Fruit fly (Drosophila melanogaster) whole organism, prepupa: Measurements from ENCODE around the gene APC4.

Source experiments
- Blimp-1 ChIP-seq: fragments of 200-800 bp; sonication (Bioruptor generic); optimal IDR thresholded peaks from 3 replicates; lab custom pipeline; 2017; ENCODE audit warnings: missing biosample characterization, missing genetic modification characterization, mild to moderate bottlenecking, moderate library complexity, missing genetic modification reagents
- CG11762 ChIP-seq: fragments of 200-800 bp; sonication (Bioruptor generic); optimal IDR thresholded peaks from 3 replicates; lab custom pipeline; 2016; ENCODE audit warnings: missing biosample characterization, missing genetic modification characterization; ENCODE audit not compliant: insufficient read depth
- CG11902 ChIP-seq: fragments of 200-800 bp; sonication (Bioruptor generic); optimal IDR thresholded peaks from 3 replicates; lab custom pipeline; 2016; ENCODE audit warnings: missing biosample characterization, missing genetic modification characterization
- CG15336 ChIP-seq: fragments of 200-800 bp; sonication (Bioruptor generic); IDR thresholded peaks from 2 replicates; pipeline ENCODE4 v1.3.6; 2022; ENCODE audit warnings: missing biosample characterization, missing genetic modification characterization
- CG16779 ChIP-seq: fragments of 200-800 bp; sonication (Bioruptor generic); optimal IDR thresholded peaks from 3 replicates; lab custom pipeline; 2017; ENCODE audit warnings: missing biosample characterization, mild to moderate bottlenecking, missing genetic modification characterization
- CG3032 ChIP-seq: fragments of 200-800 bp; optimal IDR thresholded peaks from 2 replicates; lab custom pipeline; 2019; ENCODE audit warnings: missing biosample characterization, mild to moderate bottlenecking, missing genetic modification characterization, moderate library complexity
- CG31627 ChIP-seq: fragments of 200-800 bp; sonication (Bioruptor generic); optimal IDR thresholded peaks from 3 replicates; lab custom pipeline; 2016; ENCODE audit warnings: missing biosample characterization, missing genetic modification characterization
- CG32006 ChIP-seq: fragments of 200-800 bp; sonication (Bioruptor generic); optimal IDR thresholded peaks from 3 replicates; lab custom pipeline; 2017; ENCODE audit warnings: missing biosample characterization, mild to moderate bottlenecking, missing genetic modification characterization
- CG4318 ChIP-seq: fragments of 200-800 bp; sonication (Bioruptor generic); optimal IDR thresholded peaks from 3 replicates; lab custom pipeline; 2017; ENCODE audit warnings: missing biosample characterization, mild to moderate bottlenecking, missing genetic modification characterization
- CG6163 ChIP-seq: fragments of 200-800 bp; sonication (Bioruptor generic); IDR thresholded peaks from 3 replicates; pipeline ENCODE4 v1.3.6; 2022; ENCODE audit warnings: missing biosample characterization, missing genetic modification characterization
- CG6276 ChIP-seq: fragments of 200-800 bp; sonication (Bioruptor generic); optimal IDR thresholded peaks from 2 replicates; lab custom pipeline; 2017; ENCODE audit warnings: missing biosample characterization, mild to moderate bottlenecking, missing genetic modification characterization
- CG6792 ChIP-seq: fragments of 200-800 bp; sonication (Bioruptor generic); optimal IDR thresholded peaks from 3 replicates; lab custom pipeline; 2016; ENCODE audit warnings: missing biosample characterization, missing genetic modification characterization
- CG6808 ChIP-seq: fragments of 200-800 bp; sonication (Bioruptor generic); optimal IDR thresholded peaks from 3 replicates; lab custom pipeline; 2017; ENCODE audit warnings: missing biosample characterization, missing genetic modification characterization, mild to moderate bottlenecking, moderate library complexity, missing genetic modification reagents
- CG7368 ChIP-seq: fragments of 200-800 bp; sonication (Bioruptor generic); optimal IDR thresholded peaks from 3 replicates; lab custom pipeline; 2016; ENCODE audit warnings: missing biosample characterization, missing genetic modification characterization
- CG8119 ChIP-seq: fragments of 200-800 bp; sonication (Bioruptor generic); IDR thresholded peaks from 3 replicates; pipeline ENCODE4 v1.3.6; 2022; ENCODE audit warnings: missing biosample characterization, missing genetic modification characterization
- CG8632 ChIP-seq: fragments of 200-800 bp; sonication (Bioruptor generic); optimal IDR thresholded peaks from 3 replicates; lab custom pipeline; 2016; ENCODE audit warnings: missing biosample characterization, missing genetic modification characterization
- CG9139 ChIP-seq: fragments of 200-800 bp; sonication (Bioruptor generic); optimal IDR thresholded peaks from 3 replicates; lab custom pipeline; 2017; ENCODE audit warnings: missing biosample characterization, mild to moderate bottlenecking, missing genetic modification characterization
- Eip75B ChIP-seq: fragments of 200-800 bp; sonication (Bioruptor generic); optimal IDR thresholded peaks from 3 replicates; lab custom pipeline; 2016; ENCODE audit warnings: missing biosample characterization, missing genetic modification characterization
- Eip93F ChIP-seq: fragments of 200-800 bp; sonication (Bioruptor generic); optimal IDR thresholded peaks from 2 replicates; lab custom pipeline; 2016; ENCODE audit warnings: missing biosample characterization, mild to moderate bottlenecking, missing genetic modification characterization
- Gug ChIP-seq: fragments of 200-800 bp; sonication (Bioruptor generic); IDR thresholded peaks from 2 replicates; pipeline ENCODE4 v1.3.6; 2022; ENCODE audit warnings: missing biosample characterization, missing genetic modification characterization
- Met ChIP-seq: fragments of 200-800 bp; sonication (Bioruptor generic); optimal IDR thresholded peaks from 3 replicates; lab custom pipeline; 2016; ENCODE audit warnings: missing biosample characterization, missing genetic modification characterization
- OdsH ChIP-seq: fragments of 200-800 bp; sonication (Bioruptor generic); optimal IDR thresholded peaks from 3 replicates; lab custom pipeline; 2016; ENCODE audit warnings: missing biosample characterization, missing genetic modification characterization
- Smox ChIP-seq: fragments of 200-800 bp; sonication (Bioruptor generic); optimal IDR thresholded peaks from 3 replicates; lab custom pipeline; 2016; ENCODE audit warnings: missing biosample characterization, missing genetic modification characterization
- Sox102F ChIP-seq: fragments of 200-800 bp; sonication (Bioruptor generic); optimal IDR thresholded peaks from 2 replicates; lab custom pipeline; 2016; ENCODE audit warnings: missing biosample characterization, mild to moderate bottlenecking, missing genetic modification characterization
- Sox15 ChIP-seq: fragments of 200-800 bp; sonication (Bioruptor generic); optimal IDR thresholded peaks from 3 replicates; lab custom pipeline; 2016; ENCODE audit warnings: missing biosample characterization, missing genetic modification characterization
- acj6 ChIP-seq: fragments of 200-800 bp; sonication (Bioruptor generic); optimal IDR thresholded peaks from 3 replicates; lab custom pipeline; 2016; ENCODE audit warnings: missing biosample characterization, missing genetic modification characterization
- dac ChIP-seq: fragments of 200-800 bp; sonication (Bioruptor generic); optimal IDR thresholded peaks from 2 replicates; lab custom pipeline; 2017; ENCODE audit warnings: missing biosample characterization, mild to moderate bottlenecking, missing genetic modification characterization
- dsx ChIP-seq: fragments of 200-800 bp; optimal IDR thresholded peaks from 3 replicates; lab custom pipeline; 2019; ENCODE audit warnings: missing biosample characterization, mild to moderate bottlenecking, missing genetic modification characterization, moderate library complexity; ENCODE audit not compliant: poor library complexity, severe bottlenecking
- eg ChIP-seq: fragments of 200-800 bp; sonication (Bioruptor generic); IDR thresholded peaks from 3 replicates; pipeline ENCODE4 v1.3.6; 2022; ENCODE audit warnings: missing biosample characterization, missing genetic modification characterization
- esn ChIP-seq: fragments of 200-800 bp; sonication (Bioruptor generic); optimal IDR thresholded peaks from 2 replicates; lab custom pipeline; 2016; ENCODE audit warnings: missing biosample characterization, mild to moderate bottlenecking, missing genetic modification characterization, moderate library complexity
- fd59A ChIP-seq: fragments of 200-800 bp; sonication (Bioruptor generic); optimal IDR thresholded peaks from 2 replicates; lab custom pipeline; 2017; ENCODE audit warnings: missing biosample characterization, mild to moderate bottlenecking, missing genetic modification characterization, missing genetic modification reagents
- fkh ChIP-seq: fragments of 200-800 bp; sonication (Bioruptor generic); optimal IDR thresholded peaks from 3 replicates; lab custom pipeline; 2017; ENCODE audit warnings: missing biosample characterization, mild to moderate bottlenecking, missing genetic modification characterization, moderate library complexity
- lz ChIP-seq: fragments of 200-800 bp; sonication (Bioruptor generic); optimal IDR thresholded peaks from 3 replicates; lab custom pipeline; 2016; ENCODE audit warnings: missing biosample characterization, missing genetic modification characterization
- net ChIP-seq: fragments of 200-800 bp; sonication (Bioruptor generic); optimal IDR thresholded peaks from 3 replicates; lab custom pipeline; 2016; ENCODE audit warnings: missing biosample characterization, missing genetic modification characterization
- pdm3 ChIP-seq: fragments of 200-800 bp; sonication (Bioruptor generic); optimal IDR thresholded peaks from 3 replicates; lab custom pipeline; 2016; ENCODE audit warnings: missing biosample characterization, missing genetic modification characterization
- ss ChIP-seq, 2 experiments: fragments of 200-800 bp; sonication (Bioruptor generic); optimal IDR thresholded peaks; 2 replicates in 1 of 2; 3 replicates in 1 of 2; lab custom pipeline; 2017 to 2018; ENCODE audit warnings: mild to moderate bottlenecking in 2 of 2, missing biosample characterization in 2 of 2, missing genetic modification characterization in 2 of 2, moderate library complexity in 1 of 2
- topi ChIP-seq: fragments of 200-800 bp; sonication (Bioruptor generic); optimal IDR thresholded peaks from 3 replicates; lab custom pipeline; 2016; ENCODE audit warnings: missing biosample characterization, missing genetic modification characterization
- vri ChIP-seq: fragments of 200-800 bp; sonication (Bioruptor generic); optimal IDR thresholded peaks from 3 replicates; lab custom pipeline; 2016; ENCODE audit warnings: missing biosample characterization, mild to moderate bottlenecking, missing genetic modification characterization

Gene APC4

dm6 chrX:9130243-9130642, 47.5 kb downstream of the APC4 start:
- no peak for TF ChIP-seq dac (GFP tag; lab: Kevin White, UChicago)
- no peak for TF ChIP-seq CG6276 (GFP tag; lab: Kevin White, UChicago)
- TF ChIP-seq Sox102F (GFP tag; lab: Kevin White, UChicago), result no peak
- no peak for TF ChIP-seq eg (GFP tag; lab: Robert Waterston, UW)
- no peak for TF ChIP-seq fkh (GFP tag; lab: Kevin White, UChicago)
- TF ChIP-seq pdm3 (GFP tag; lab: Kevin White, UChicago), result no peak
- no peak for TF ChIP-seq CG32006 (GFP tag; lab: Kevin White, UChicago)
- TF ChIP-seq CG11762, result no peak
- TF ChIP-seq ss (GFP tag; optimal IDR thresholded peaks at IDR 0.05; lab: Kevin White, UChicago), result no peak
- TF ChIP-seq fd59A (GFP tag; lab: Kevin White, UChicago), result no peak
- no peak for TF ChIP-seq CG15336 (GFP tag; lab: Robert Waterston, UW)
- TF ChIP-seq CG31627 (GFP tag; lab: Kevin White, UChicago), result no peak
- TF ChIP-seq CG7368 (GFP tag; lab: Kevin White, UChicago), result no peak
- no peak for TF ChIP-seq CG8119
- no peak for TF ChIP-seq esn (GFP tag; lab: Kevin White, UChicago)
- no peak for TF ChIP-seq net (GFP tag; lab: Kevin White, UChicago)
- no peak for TF ChIP-seq Met (GFP tag; lab: Kevin White, UChicago)

- TF ChIP-seq dsx (GFP tag; lab: Kevin White, UChicago), result no peak
- TF ChIP-seq Sox15 (GFP tag; lab: Kevin White, UChicago), result no peak
- TF ChIP-seq vri (GFP tag; lab: Kevin White, UChicago), result no peak
- TF ChIP-seq CG16779 (tag; lab: Kevin White, UChicago), result no peak
- TF ChIP-seq CG6163 (GFP tag; lab: Robert Waterston, UW), result no peak
- no peak for TF ChIP-seq Met (GFP tag; lab: Kevin White, UChicago)
- no peak for TF ChIP-seq CG32006 (GFP tag; lab: Kevin White, UChicago)
- TF ChIP-seq CG3032, result no peak
- no peak for TF ChIP-seq Sox102F (GFP tag; lab: Kevin White, UChicago)
- no peak for TF ChIP-seq CG11902 (GFP tag; lab: Kevin White, UChicago)
- no peak for TF ChIP-seq Eip93F (GFP tag; lab: Kevin White, UChicago)
- TF ChIP-seq CG4318 (GFP tag; lab: Kevin White, UChicago), result no peak
- no peak for TF ChIP-seq fkh (GFP tag; lab: Kevin White, UChicago)
Observed at dm6 chrX:9131523-9131922, 48.8 kb downstream of the APC4 start.

- TF ChIP-seq dsx (GFP tag; lab: Kevin White, UChicago) (no peak), lz (no peak), pdm3 (GFP tag; lab: Kevin White, UChicago) (no peak), CG9139 (no peak), topi (no peak), Gug (no peak), CG6808 (GFP tag; lab: Kevin White, UChicago) (no peak), CG6792 (no peak), CG8632 (no peak), OdsH (GFP tag; lab: Kevin White, UChicago) (no peak), net (GFP tag; lab: Kevin White, UChicago) (no peak), CG6163 (GFP tag; lab: Robert Waterston, UW) (no peak), acj6 (no peak), Eip75B (GFP tag; lab: Kevin White, UChicago) (no peak), eg (GFP tag; lab: Robert Waterston, UW) (no peak), CG4318 (GFP tag; lab: Kevin White, UChicago) (no peak), Met (GFP tag; lab: Kevin White, UChicago) (no peak), Blimp-1 (no peak), fkh (GFP tag; lab: Kevin White, UChicago) (no peak), Smox (GFP tag; lab: Kevin White, UChicago) (no peak)
Observed at dm6 chrX:9132589-9133237, 50.0 kb downstream of the APC4 start.
